Fruit fly (Drosophila melanogaster) whole organism, embryonic: Measurements from ENCODE around the gene CG8176.

Source experiments
- ATbp ChIP-seq: fragments of 200-800 bp; sonication (Bioruptor generic); optimal IDR thresholded peaks from 2 replicates; lab custom pipeline; 2017; ENCODE audit warnings: missing biosample characterization, mild to moderate bottlenecking, missing genetic modification characterization, missing genetic modification reagents
- CG10979 ChIP-seq: fragments of 200-800 bp; sonication (Bioruptor generic); optimal IDR thresholded peaks from 2 replicates; lab custom pipeline; 2018; ENCODE audit warnings: missing biosample characterization, mild to moderate bottlenecking, missing genetic modification characterization, moderate library complexity
- CG11504 ChIP-seq: fragments of 200-800 bp; sonication (Bioruptor generic); optimal IDR thresholded peaks from 3 replicates; lab custom pipeline; 2019; ENCODE audit warnings: missing biosample characterization, mild to moderate bottlenecking, missing genetic modification characterization, moderate library complexity
- CG11723 ChIP-seq: fragments of 200-800 bp; sonication (Bioruptor generic); optimal IDR thresholded peaks from 2 replicates; lab custom pipeline; 2017; ENCODE audit warnings: missing biosample characterization, mild to moderate bottlenecking, missing genetic modification characterization
- CG12299 ChIP-seq: fragments of 200-800 bp; sonication (Bioruptor generic); optimal IDR thresholded peaks from 2 replicates; lab custom pipeline; 2018; ENCODE audit warnings: missing biosample characterization, mild to moderate bottlenecking, missing genetic modification characterization
- CG17186 ChIP-seq: fragments of 200-800 bp; sonication (Bioruptor generic); optimal IDR thresholded peaks from 3 replicates; lab custom pipeline; 2017; ENCODE audit warnings: missing biosample characterization, missing genetic modification reagents, missing genetic modification characterization
- CG1792 ChIP-seq: fragments of 200-800 bp; sonication (Bioruptor generic); optimal IDR thresholded peaks from 2 replicates; lab custom pipeline; 2016; ENCODE audit warnings: missing biosample characterization, missing genetic modification characterization
- CG2116 ChIP-seq: fragments of 200-800 bp; sonication (Bioruptor generic); optimal IDR thresholded peaks from 3 replicates; lab custom pipeline; 2018; ENCODE audit warnings: missing biosample characterization, mild to moderate bottlenecking, missing genetic modification characterization
- CG2875 ChIP-seq: fragments of 200-800 bp; sonication (Bioruptor generic); optimal IDR thresholded peaks from 2 replicates; lab custom pipeline; 2017; ENCODE audit warnings: missing biosample characterization, mild to moderate bottlenecking, missing genetic modification characterization, missing genetic modification reagents
- CG30020 ChIP-seq: fragments of 200-800 bp; optimal IDR thresholded peaks from 2 replicates; lab custom pipeline; 2019; ENCODE audit warnings: missing biosample characterization, mild to moderate bottlenecking, missing genetic modification characterization, moderate library complexity
- CG3847 ChIP-seq: fragments of 200-800 bp; sonication (Bioruptor generic); IDR thresholded peaks from 2 replicates; pipeline ENCODE4 v1.3.6; 2022; ENCODE audit warnings: missing biosample characterization, missing genetic modification characterization
- CG7987 ChIP-seq: fragments of 200-800 bp; sonication (Bioruptor generic); optimal IDR thresholded peaks from 2 replicates; lab custom pipeline; 2018; ENCODE audit warnings: missing biosample characterization, mild to moderate bottlenecking, missing genetic modification characterization, moderate library complexity
- CG8089 ChIP-seq: fragments of 200-800 bp; sonication (Bioruptor generic); optimal IDR thresholded peaks from 3 replicates; lab custom pipeline; 2016; ENCODE audit warnings: missing biosample characterization, missing genetic modification characterization
- CG8924 ChIP-seq: fragments of 200-800 bp; optimal IDR thresholded peaks from 3 replicates; lab custom pipeline; 2019; ENCODE audit warnings: missing biosample characterization, mild to moderate bottlenecking, missing genetic modification characterization, moderate library complexity
- D ChIP-seq, 2 experiments: fragments of 200-800 bp in 1 of 2; fragments of >200 bp in 1 of 2; sonication (Bioruptor generic) in 1 of 2; optimal IDR thresholded peaks; 2 replicates in 1 of 2; 3 replicates in 1 of 2; lab custom pipeline; 2017; ENCODE audit warnings: mild to moderate bottlenecking in 1 of 2, missing biosample characterization in 1 of 2, missing genetic modification characterization in 1 of 2, missing genetic modification reagents in 1 of 2
- Dfd ChIP-seq, 2 experiments: fragments of >200 bp; optimal IDR thresholded peaks; 2 replicates each; lab custom pipeline; 2017; ENCODE audit warnings: missing biosample characterization in 2 of 2, missing genetic modification characterization in 2 of 2
- ERR ChIP-seq: fragments of 200-800 bp; sonication (Bioruptor generic); optimal IDR thresholded peaks from 2 replicates; lab custom pipeline; 2016; ENCODE audit warnings: missing biosample characterization, missing genetic modification characterization
- HLHmδ ChIP-seq: fragments of 200-800 bp; sonication (Bioruptor generic); optimal IDR thresholded peaks from 2 replicates; lab custom pipeline; 2018; ENCODE audit warnings: missing biosample characterization, mild to moderate bottlenecking, missing genetic modification characterization, moderate library complexity
- Kr ChIP-seq: fragments of 200-800 bp; sonication (Bioruptor generic); optimal IDR thresholded peaks from 2 replicates; lab custom pipeline; 2017; ENCODE audit warnings: missing biosample characterization, mild to moderate bottlenecking, missing genetic modification characterization
- Med ChIP-seq: fragments of 200-800 bp; sonication (Bioruptor generic); peaks from one replicate; lab custom pipeline; 2016; ENCODE audit warnings: missing biosample characterization, missing genetic modification characterization, mild to moderate bottlenecking, inconsistent platforms, moderate library complexity
- Oli ChIP-seq: fragments of 200-800 bp; sonication (Bioruptor generic); optimal IDR thresholded peaks from 2 replicates; lab custom pipeline; 2018; ENCODE audit warnings: missing biosample characterization, mild to moderate bottlenecking, missing genetic modification characterization, moderate library complexity
- Optix ChIP-seq: fragments of 200-800 bp; sonication (Bioruptor generic); IDR thresholded peaks from 3 replicates; pipeline ENCODE4 v1.3.6; 2022; ENCODE audit warnings: missing biosample characterization, missing genetic modification characterization
- Ptx1 ChIP-seq: fragments of 200-800 bp; sonication (Bioruptor generic); IDR thresholded peaks from 2 replicates; pipeline ENCODE4 v1.3.6; 2022; ENCODE audit warnings: missing biosample characterization, missing genetic modification characterization
- Rx ChIP-seq: fragments of 200-800 bp; sonication (Bioruptor generic); IDR thresholded peaks from 2 replicates; pipeline ENCODE4 v1.3.6; 2022; ENCODE audit warnings: missing biosample characterization, missing genetic modification characterization
- Sox100B ChIP-seq: fragments of 200-800 bp; sonication (Bioruptor generic); optimal IDR thresholded peaks from 3 replicates; lab custom pipeline; 2018; ENCODE audit warnings: missing biosample characterization, mild to moderate bottlenecking, missing genetic modification characterization
- Spps ChIP-seq: fragments of 200-800 bp; sonication (Bioruptor generic); optimal IDR thresholded peaks from 2 replicates; lab custom pipeline; 2018; ENCODE audit warnings: missing biosample characterization, mild to moderate bottlenecking, missing genetic modification characterization
- ab ChIP-seq: fragments of 200-800 bp; sonication (Bioruptor generic); optimal IDR thresholded peaks from 2 replicates; lab custom pipeline; 2016; ENCODE audit warnings: missing biosample characterization, missing genetic modification characterization
- bowl ChIP-seq: fragments of 200-800 bp; sonication (Bioruptor generic); IDR thresholded peaks from 2 replicates; pipeline ENCODE4 v1.3.6; 2022; ENCODE audit warnings: missing biosample characterization, missing genetic modification characterization
- bsh ChIP-seq, 2 experiments: fragments of 200-800 bp; sonication (Bioruptor generic); optimal IDR thresholded peaks; 2 replicates each; lab custom pipeline; 2017 to 2018; ENCODE audit warnings: mild to moderate bottlenecking in 2 of 2, missing biosample characterization in 2 of 2, missing genetic modification characterization in 2 of 2, moderate library complexity in 1 of 2
- chn ChIP-seq: fragments of 200-800 bp; sonication (Bioruptor generic); optimal IDR thresholded peaks from 2 replicates; lab custom pipeline; 2016; ENCODE audit warnings: missing biosample characterization, missing genetic modification characterization
- disco-r ChIP-seq: fragments of 200-800 bp; sonication (Bioruptor generic); optimal IDR thresholded peaks from 2 replicates; lab custom pipeline; 2016; ENCODE audit warnings: missing biosample characterization, missing genetic modification characterization
- dysf ChIP-seq: fragments of 200-800 bp; sonication (Bioruptor generic); IDR thresholded peaks from 3 replicates; pipeline ENCODE4 v1.3.6; 2022; ENCODE audit warnings: missing biosample characterization, missing genetic modification characterization
- esg ChIP-seq: fragments of 200-800 bp; sonication (Bioruptor generic); conservative IDR thresholded peaks from 2 replicates; pipeline ENCODE4 v1.3.6; 2022; ENCODE audit warnings: missing biosample characterization, missing genetic modification characterization
- gem ChIP-seq: fragments of 200-800 bp; sonication (Bioruptor generic); optimal IDR thresholded peaks from 2 replicates; lab custom pipeline; 2019; ENCODE audit warnings: missing biosample characterization, mild to moderate bottlenecking, missing genetic modification characterization, moderate library complexity
- h ChIP-seq: fragments of >200 bp; optimal IDR thresholded peaks from 2 replicates; lab custom pipeline; 2017
- jigr1 ChIP-seq: fragments of 200-800 bp; sonication (Bioruptor generic); IDR thresholded peaks from 3 replicates; pipeline ENCODE4 v1.3.6; 2022; ENCODE audit warnings: missing biosample characterization, missing genetic modification characterization
- kni ChIP-seq: fragments of 200-800 bp; sonication (Bioruptor generic); optimal IDR thresholded peaks from 3 replicates; lab custom pipeline; 2017; ENCODE audit warnings: mild to moderate bottlenecking, missing biosample characterization, missing genetic modification reagents, missing genetic modification characterization
- lmd ChIP-seq: fragments of 200-800 bp; sonication (Bioruptor generic); IDR thresholded peaks from 2 replicates; pipeline ENCODE4 v1.3.6; 2022; ENCODE audit warnings: missing biosample characterization, missing genetic modification characterization
- nerfin-1 ChIP-seq: fragments of 200-800 bp; sonication (Bioruptor generic); optimal IDR thresholded peaks from 3 replicates; lab custom pipeline; 2019; ENCODE audit warnings: missing biosample characterization, mild to moderate bottlenecking, missing genetic modification characterization, moderate library complexity
- pfk ChIP-seq: fragments of 200-800 bp; sonication (Bioruptor generic); optimal IDR thresholded peaks from 2 replicates; lab custom pipeline; 2018; ENCODE audit warnings: missing biosample characterization, mild to moderate bottlenecking, missing genetic modification characterization, moderate library complexity
- sens ChIP-seq: fragments of 200-800 bp; sonication (Bioruptor generic); peaks from one replicate; lab custom pipeline; 2016; ENCODE audit warnings: missing biosample characterization, missing genetic modification characterization
- sim ChIP-seq: fragments of 200-800 bp; sonication (Bioruptor generic); IDR thresholded peaks from 2 replicates; pipeline ENCODE4 v1.3.6; 2022; ENCODE audit warnings: missing biosample characterization, missing genetic modification characterization
- sima ChIP-seq: fragments of 200-800 bp; sonication (Bioruptor generic); optimal IDR thresholded peaks from 2 replicates; lab custom pipeline; 2016; ENCODE audit warnings: missing biosample characterization, missing genetic modification characterization
- so ChIP-seq: fragments of 200-800 bp; sonication (Bioruptor generic); IDR thresholded peaks from 3 replicates; pipeline ENCODE4 v1.3.6; 2022; ENCODE audit warnings: missing biosample characterization, missing genetic modification characterization
- trh ChIP-seq: fragments of 200-800 bp; sonication (Bioruptor generic); optimal IDR thresholded peaks from 2 replicates; lab custom pipeline; 2016; ENCODE audit warnings: missing biosample characterization, missing genetic modification characterization
- unpg ChIP-seq: fragments of 200-800 bp; sonication (Bioruptor generic); optimal IDR thresholded peaks from 3 replicates; lab custom pipeline; 2018; ENCODE audit warnings: missing biosample characterization, mild to moderate bottlenecking, missing genetic modification characterization, moderate library complexity

CG8176 gene

DNA sequence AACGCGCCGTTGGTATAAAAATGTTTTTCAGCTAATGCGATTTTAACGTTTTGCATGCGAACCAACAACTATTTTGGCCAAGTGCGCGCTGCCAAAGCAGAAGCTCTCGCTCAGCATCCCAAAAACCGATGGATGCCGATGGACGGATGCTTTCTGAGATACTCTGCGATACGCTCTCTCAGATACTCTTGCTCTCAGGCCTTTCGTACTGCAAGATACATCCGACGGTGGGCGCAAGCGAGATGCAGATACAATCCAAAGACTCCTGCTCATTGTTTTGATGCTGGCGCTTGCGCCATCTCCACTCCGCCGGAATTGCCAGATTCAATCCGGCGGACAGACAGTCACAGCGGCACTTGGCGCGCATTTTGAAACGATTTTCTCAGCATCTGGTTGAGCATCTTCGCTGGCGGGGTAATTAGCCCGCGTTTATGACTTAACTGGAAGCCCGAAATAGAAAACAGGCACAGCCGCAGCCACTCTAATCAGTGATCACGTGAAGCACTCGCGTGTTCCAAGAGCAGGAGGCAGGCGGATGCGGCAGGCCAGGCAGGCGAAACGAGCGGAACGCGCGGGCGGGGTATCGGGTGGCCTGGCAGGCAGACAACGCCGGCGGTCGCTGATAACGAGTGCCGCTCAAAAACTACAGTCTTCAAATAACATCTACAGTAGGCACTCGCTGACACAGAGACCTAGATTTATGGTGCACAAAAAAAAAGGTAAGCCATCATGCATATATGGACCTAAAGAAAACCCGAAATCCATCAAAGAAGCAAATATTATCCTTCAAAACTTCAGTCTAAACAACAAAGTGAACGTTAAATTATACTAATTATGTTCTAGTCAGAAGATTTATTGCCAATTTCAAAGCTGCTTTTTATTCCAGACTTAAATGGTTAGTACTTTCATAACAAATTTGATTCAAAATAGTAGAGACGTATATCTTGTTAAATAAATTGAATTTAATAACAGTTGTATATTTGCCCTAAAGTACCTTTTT is 21.9 kb upstream of the CG8176 start, which contains the start of gene CG16779 (continued):
- TF ChIP-seq dysf (GFP tag; lab: Robert Waterston, UW) (peak; percentile 53; the same call in 2 of the 3 replicates), esg (GFP tag; lab: Robert Waterston, UW) (no peak), sim (GFP tag; lab: Robert Waterston, UW) (no peak), gem (peak; percentile 67), Kr (GFP tag; lab: Kevin White, UChicago) (no peak), CG2116 (GFP tag; lab: Kevin White, UChicago) (no peak), so (GFP tag; lab: Robert Waterston, UW) (no peak), Dfd (GFP tag; optimal IDR thresholded peaks at IDR 0.05; lab: Kevin White, UChicago) (no peak), CG2875 (GFP tag; lab: Kevin White, UChicago) (no peak), sima (GFP tag; lab: Kevin White, UChicago) (no peak), CG11504 (peak; percentile 66), ATbp (GFP tag; lab: Kevin White, UChicago) (no peak), CG1792 (GFP tag; lab: Kevin White, UChicago) (no peak), CG11723 (GFP tag; lab: Kevin White, UChicago) (peak; percentile 17), chn (peak; percentile 6), CG7987 (GFP tag; lab: Kevin White, UChicago) (peak; percentile 96), CG8924 (tag; lab: Kevin White, UChicago) (peak; percentile 14), jigr1 (no peak), Spps (tag; lab: Kevin White, UChicago) (no peak), ab (GFP tag; lab: Kevin White, UChicago) (no peak), bowl (GFP tag; lab: Robert Waterston, UW) (no peak), CG10979 (tag; lab: Kevin White, UChicago) (peak; percentile 49), Sox100B (GFP tag; lab: Kevin White, UChicago) (peak; percentile 69), Oli (peak; percentile 67), disco-r (GFP tag; lab: Kevin White, UChicago) (peak; percentile 16), trh (GFP tag; lab: Kevin White, UChicago) (peak; percentile 14), HLHmδ (GFP tag; lab: Kevin White, UChicago) (no peak), CG12299 (tag; lab: Kevin White, UChicago) (no peak), D (optimal IDR thresholded peaks at IDR 0.05; lab: Kevin White, UChicago) (no peak), D (GFP tag; optimal IDR thresholded peaks at IDR 0.05; lab: Kevin White, UChicago) (peak; percentile 36), CG17186 (no peak), Med (peak; percentile 69), ERR (GFP tag; lab: Kevin White, UChicago) (peak; percentile 27), CG8089 (GFP tag; lab: Kevin White, UChicago) (no peak), CG30020 (no peak), lmd (GFP tag; lab: Robert Waterston, UW) (peak; percentile 33; the same call in 1 of the 2 replicates), pfk (GFP tag; lab: Kevin White, UChicago) (no peak), h (no peak), sens (GFP tag; lab: Kevin White, UChicago) (peak; percentile 92), Optix (no peak), kni (GFP tag; lab: Kevin White, UChicago) (no peak), nerfin-1 (tag; lab: Kevin White, UChicago) (peak; percentile 44), Ptx1 (peak; percentile 60), unpg (GFP tag; lab: Kevin White, UChicago) (no peak), bsh (GFP tag; optimal IDR thresholded peaks at IDR 0.05; lab: Kevin White, UChicago) (peak in 1 of 2 experiments; percentile 10), Rx (GFP tag; lab: Robert Waterston, UW) (no peak), CG3847 (GFP tag; lab: Robert Waterston, UW) (0 out of 2 replicates have a peak, but pooled peaks have one; percentile 11)
